Worm (Caenorhabditis elegans) whole organism, young adult: ENCODE data around the gene skpo-2.
A peak's percentile ranks its signal among the peaks of the same experiment; 100 is the strongest.

Experiments used
- B0019.2 ChIP-seq: fragments of 200-800 bp; sonication (Bioruptor generic); conservative IDR thresholded peaks from 2 replicates; pipeline ENCODE4 v1.3.6; 2022; ENCODE audit warnings: missing genetic modification reagents, missing genetic modification characterization, missing compliant biosample characterization
- F49E8.2 ChIP-seq: sonication (generic microtip); optimal IDR thresholded peaks from 3 replicates; lab custom pipeline; 2017; ENCODE audit warnings: missing genetic modification characterization, mild to moderate bottlenecking, missing compliant biosample characterization, antibody characterized with exemption, moderate library complexity; ENCODE audit not compliant: insufficient read depth
- T07F8.4 ChIP-seq: sonication (generic microtip); optimal IDR thresholded peaks from 2 replicates; lab custom pipeline; 2016; ENCODE audit warnings: mild to moderate bottlenecking, missing genetic modification characterization, moderate library complexity, missing compliant biosample characterization
- Y53G8AR.9 ChIP-seq: fragments of 200-800 bp; sonication (Bioruptor generic); conservative IDR thresholded peaks from 2 replicates; pipeline ENCODE4 v1.3.6; 2022; ENCODE audit warnings: missing genetic modification reagents, missing genetic modification characterization, missing compliant biosample characterization
- Y79H2A.3 ChIP-seq: fragments of 200-800 bp; sonication (Bioruptor generic); conservative IDR thresholded peaks from 2 replicates; pipeline ENCODE4 v1.3.6; 2022; ENCODE audit warnings: missing genetic modification reagents, missing genetic modification characterization, missing compliant biosample characterization
- akir-1 ChIP-seq: fragments of 200-800 bp; sonication (Bioruptor generic); optimal IDR thresholded peaks from 2 replicates; lab custom pipeline; 2018; ENCODE audit warnings: mild to moderate bottlenecking, missing genetic modification characterization, moderate library complexity, missing compliant biosample characterization
- athp-1 ChIP-seq: sonication (generic microtip); optimal IDR thresholded peaks from 2 replicates; lab custom pipeline; 2017; ENCODE audit warnings: mild to moderate bottlenecking, missing genetic modification characterization, missing compliant biosample characterization
- bed-1 ChIP-seq: fragments of 200-800 bp; sonication (Bioruptor generic); IDR thresholded peaks from 2 replicates; pipeline ENCODE4 v1.3.6; 2022; ENCODE audit warnings: missing genetic modification reagents, missing genetic modification characterization, missing compliant biosample characterization
- ccch-3 ChIP-seq: fragments of 200-800 bp; sonication (Bioruptor generic); optimal IDR thresholded peaks from 2 replicates; lab custom pipeline; 2018; ENCODE audit warnings: mild to moderate bottlenecking, missing genetic modification characterization, missing compliant biosample characterization
- cebp-1 ChIP-seq, 2 experiments: fragments of 200-800 bp in 1 of 2; sonication (Bioruptor generic) in 1 of 2; sonication (generic microtip) in 1 of 2; IDR thresholded peaks in 1 of 2; optimal IDR thresholded peaks in 1 of 2; 2 replicates each; pipeline versions ENCODE4 v1.3.6 to Lab custom; 2017 to 2022; ENCODE audit warnings: missing compliant biosample characterization in 2 of 2, missing genetic modification characterization in 2 of 2, mild to moderate bottlenecking in 1 of 2, missing genetic modification reagents in 1 of 2, moderate library complexity in 1 of 2
- ceh-100 ChIP-seq: fragments of 200-800 bp; sonication (Bioruptor generic); IDR thresholded peaks from 2 replicates; pipeline ENCODE4 v1.3.6; 2022; ENCODE audit warnings: missing genetic modification reagents, missing genetic modification characterization, missing compliant biosample characterization
- ceh-91 ChIP-seq: fragments of 200-800 bp; sonication (Bioruptor generic); IDR thresholded peaks from 2 replicates; pipeline ENCODE4 v1.3.6; 2022; ENCODE audit warnings: missing genetic modification reagents, missing genetic modification characterization, missing compliant biosample characterization
- dox-1 ChIP-seq: fragments of 200-800 bp; sonication (Bioruptor generic); IDR thresholded peaks from 2 replicates; pipeline ENCODE4 v1.3.6; 2022; ENCODE audit warnings: missing genetic modification reagents, missing genetic modification characterization, missing compliant biosample characterization
- dpff-1 ChIP-seq: sonication (generic microtip); optimal IDR thresholded peaks from 2 replicates; lab custom pipeline; 2017; ENCODE audit warnings: mild to moderate bottlenecking, missing genetic modification characterization, missing compliant biosample characterization
- hmg-1.2 ChIP-seq: fragments of 200-800 bp; sonication (Bioruptor generic); IDR thresholded peaks from 2 replicates; pipeline ENCODE4 v1.3.6; 2022; ENCODE audit warnings: missing genetic modification reagents, missing genetic modification characterization, missing compliant biosample characterization
- hsf-1 ChIP-seq: fragments of 200-800 bp; sonication (Bioruptor generic); IDR thresholded peaks from 2 replicates; pipeline ENCODE4 v1.3.6; 2022; ENCODE audit warnings: missing genetic modification reagents, missing genetic modification characterization, missing compliant biosample characterization
- lin-35 ChIP-seq, 3 experiments: fragments of 150-350 bp in 2 of 3; sonication (generic microtip) in 1 of 3; optimal IDR thresholded peaks; 2 replicates each; lab custom pipeline; 2014 to 2018; ENCODE audit warnings: missing biosample characterization in 3 of 3, missing genetic modification characterization in 3 of 3, missing genetic modification reagents in 3 of 3
- lin-54 ChIP-seq: fragments of 200-800 bp; sonication (Bioruptor generic); optimal IDR thresholded peaks from 2 replicates; lab custom pipeline; 2018; ENCODE audit warnings: mild to moderate bottlenecking, missing genetic modification characterization, missing compliant biosample characterization
- lir-1 ChIP-seq: fragments of 200-800 bp; sonication (Bioruptor generic); conservative IDR thresholded peaks from 2 replicates; pipeline ENCODE4 v1.3.6; 2022; ENCODE audit warnings: missing genetic modification reagents, missing genetic modification characterization, missing compliant biosample characterization
- madf-10 ChIP-seq: sonication (generic microtip); optimal IDR thresholded peaks from 2 replicates; lab custom pipeline; 2016; ENCODE audit warnings: mild to moderate bottlenecking, missing genetic modification characterization, missing compliant biosample characterization
- madf-6 ChIP-seq: fragments of 200-800 bp; sonication (Bioruptor generic); IDR thresholded peaks from 2 replicates; pipeline ENCODE4 v1.3.6; 2022; ENCODE audit warnings: missing genetic modification reagents, missing genetic modification characterization, missing compliant biosample characterization
- madf-8 ChIP-seq: fragments of 200-800 bp; sonication (Bioruptor generic); conservative IDR thresholded peaks from 2 replicates; pipeline ENCODE4 v1.3.6; 2022; ENCODE audit warnings: missing genetic modification reagents, missing genetic modification characterization, missing compliant biosample characterization
- mcd-1 ChIP-seq: fragments of 200-800 bp; sonication (Bioruptor generic); IDR thresholded peaks from 2 replicates; pipeline ENCODE4 v1.3.6; 2022; ENCODE audit warnings: missing genetic modification reagents, missing genetic modification characterization, missing compliant biosample characterization
- mes-4 ChIP-seq: sonication (generic microtip); optimal IDR thresholded peaks from 2 replicates; lab custom pipeline; 2016; ENCODE audit warnings: missing genotype, missing genetic modification characterization, missing compliant biosample characterization
- nfyb-1 ChIP-seq: fragments of 200-800 bp; sonication (Bioruptor generic); IDR thresholded peaks from 2 replicates; pipeline ENCODE4 v1.3.6; 2022; ENCODE audit warnings: missing genetic modification reagents, missing genetic modification characterization, missing compliant biosample characterization
- nhr-80 ChIP-seq: sonication (generic microtip); optimal IDR thresholded peaks from 2 replicates; lab custom pipeline; 2016; ENCODE audit warnings: missing genetic modification characterization, missing compliant biosample characterization
- sdz-38 ChIP-seq: sonication (generic microtip); optimal IDR thresholded peaks from 2 replicates; lab custom pipeline; 2016; ENCODE audit warnings: missing genotype, missing genetic modification characterization, missing compliant biosample characterization
- snpc-4 ChIP-seq, 5 experiments: fragments of 150-350 bp in 1 of 5; sonication (generic microtip) in 4 of 5; optimal IDR thresholded peaks; 2 replicates each; lab custom pipeline; 2014 to 2018; ENCODE audit warnings: missing genetic modification characterization in 5 of 5, missing biosample characterization in 3 of 5, antibody characterized with exemption in 2 of 5, mild to moderate bottlenecking in 2 of 5, missing compliant biosample characterization in 2 of 5, missing genotype in 2 of 5, moderate library complexity in 2 of 5, missing genetic modification reagents in 1 of 5
- sptf-2 ChIP-seq: fragments of 200-800 bp; sonication (Bioruptor generic); optimal IDR thresholded peaks from 2 replicates; lab custom pipeline; 2018; ENCODE audit warnings: mild to moderate bottlenecking, missing genetic modification characterization, missing compliant biosample characterization
- tbx-9 ChIP-seq: sonication (generic microtip); optimal IDR thresholded peaks from 2 replicates; lab custom pipeline; 2016; ENCODE audit warnings: borderline replicate concordance, missing genetic modification characterization, inconsistent platforms, missing compliant biosample characterization
- zfh-2 ChIP-seq: fragments of 200-800 bp; sonication (Bioruptor generic); conservative IDR thresholded peaks from 2 replicates; pipeline ENCODE4 v1.3.6; 2022; ENCODE audit warnings: missing genetic modification reagents, missing genetic modification characterization, missing compliant biosample characterization
- ztf-3 ChIP-seq: fragments of 200-800 bp; sonication (Bioruptor generic); optimal IDR thresholded peaks from 2 replicates; lab custom pipeline; 2018; ENCODE audit warnings: mild to moderate bottlenecking, missing genetic modification characterization, missing compliant biosample characterization

Gene skpo-2

ce11 chrII:3482231-3482630 is 45.9 kb upstream of the skpo-2 start, which contains the start of gene smu-2 (continued):
- TF ChIP-seq sptf-2 (GFP tag; lab: Kevin White, UChicago) (no peak), dpff-1 (tag; lab: Kevin White, UChicago) (no peak), tbx-9 (tag; lab: Kevin White, UChicago) (no peak), ztf-3 (no peak), mcd-1 (GFP tag; lab: Robert Waterston, UW) (peak; percentile 97), zfh-2 (no peak), madf-8 (GFP tag; lab: Robert Waterston, UW) (peak; percentile 39)
- TF ChIP-seq, all 124 proteins: peak for 24

DNA sequence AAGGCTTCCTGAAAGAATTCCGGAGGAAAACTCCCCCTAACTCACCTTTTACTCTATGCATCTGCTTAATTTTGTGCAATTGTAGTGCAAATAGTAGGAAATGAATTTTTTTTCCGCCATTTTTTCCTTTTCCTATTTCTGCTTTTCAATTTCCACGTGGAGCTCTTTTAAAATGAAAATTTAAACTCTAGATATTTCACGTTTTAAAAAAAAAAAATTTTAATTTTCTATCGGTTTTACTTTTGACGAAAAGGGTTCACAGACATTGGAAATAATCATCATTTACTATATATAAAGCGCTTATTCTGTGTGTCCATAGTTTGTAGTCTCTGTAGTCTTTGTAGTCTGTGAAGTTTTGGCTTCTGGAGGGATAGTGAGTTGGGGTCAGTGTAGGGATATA is 45.3 kb upstream of the skpo-2 start, which contains the start of gene Y49F6B.8:
TSS of gene Y49F6B.8 (minus strand) at position 101 of the 400 bp plus-strand sequence.
- no peak for TF ChIP-seq madf-8 (GFP tag; lab: Robert Waterston, UW)

DNA sequence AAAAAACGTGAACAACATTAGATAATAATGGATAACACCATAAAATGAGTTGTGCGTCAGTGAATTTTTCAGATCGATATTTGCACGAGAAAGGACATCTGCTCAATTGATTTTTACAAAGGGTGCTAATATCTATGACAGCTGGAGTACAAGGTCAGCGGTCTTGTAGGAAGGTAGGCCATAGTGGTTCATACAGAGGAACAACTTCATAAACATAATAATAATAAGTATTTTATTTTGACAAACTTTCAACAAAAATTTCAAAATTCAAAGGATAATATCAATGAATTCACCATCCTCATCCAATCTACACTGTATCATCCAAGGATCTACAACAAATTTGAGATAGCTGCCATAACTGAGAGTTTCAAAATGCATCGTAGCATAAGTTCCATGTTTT is 40.9 kb upstream of the skpo-2 start, which contains the start of gene fbxb-104:
TSS of gene fbxb-104 (minus strand) at position 101 of the 400 bp plus-strand sequence.
- TF ChIP-seq bed-1 (GFP tag; lab: Robert Waterston, UW): no peak
- TF ChIP-seq dpff-1 (tag; lab: Kevin White, UChicago): no peak
- TF ChIP-seq mes-4 (tag; lab: Kevin White, UChicago): no peak
- no peak for TF ChIP-seq dox-1 (GFP tag; lab: Robert Waterston, UW)
- TF ChIP-seq lin-35 (GFP tag; optimal IDR thresholded peaks at IDR 0.05; lab: Kevin White, UChicago): no peak
- TF ChIP-seq nhr-80 (tag; lab: Kevin White, UChicago): no peak
- TF ChIP-seq sdz-38 (tag; lab: Kevin White, UChicago): no peak
- no peak for TF ChIP-seq cebp-1 (GFP tag; IDR thresholded peaks at IDR 0.05; lab: Robert Waterston, UW)
- no peak for TF ChIP-seq cebp-1 (tag; optimal IDR thresholded peaks at IDR 0.05; lab: Kevin White, UChicago)
- TF ChIP-seq madf-6 (GFP tag; lab: Robert Waterston, UW): no peak
- no peak for TF ChIP-seq hmg-1.2 (GFP tag; lab: Robert Waterston, UW)

DNA sequence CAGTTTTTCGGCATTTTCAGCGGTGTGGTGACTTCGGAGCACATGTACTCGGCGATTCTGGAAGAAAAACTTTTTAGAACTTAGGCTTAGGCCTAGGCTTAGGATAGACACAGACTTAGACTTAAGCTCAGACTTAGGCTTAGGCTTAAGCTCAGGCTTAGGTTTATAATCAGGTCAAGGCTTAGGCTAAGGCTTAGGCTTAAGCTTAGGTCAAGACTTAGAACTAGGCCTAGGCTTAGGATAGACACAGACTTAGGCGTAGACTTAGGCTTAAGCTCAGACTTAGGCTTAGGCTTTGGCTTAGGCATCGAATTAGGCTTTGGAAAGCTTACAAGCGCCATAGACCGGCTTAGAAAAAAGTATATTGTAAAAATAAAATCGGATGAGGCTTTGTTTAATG is 40.2 kb upstream of the skpo-2 start:
- TF ChIP-seq zfh-2 (no peak), snpc-4 (GFP tag; optimal IDR thresholded peaks at IDR 0.05; lab: Kevin White, UChicago) (no peak), snpc-4 (tag; optimal IDR thresholded peaks at IDR 0.05; lab: Kevin White, UChicago) (no peak), Y79H2A.3 (GFP tag; lab: Robert Waterston, UW) (no peak), ceh-91 (GFP tag; lab: Robert Waterston, UW) (no peak), Y53G8AR.9 (GFP tag; lab: Robert Waterston, UW) (no peak), nfyb-1 (GFP tag; lab: Robert Waterston, UW) (no peak), ccch-3 (no peak), T07F8.4 (tag; lab: Kevin White, UChicago) (no peak), lir-1 (GFP tag; lab: Robert Waterston, UW) (no peak)

DNA sequence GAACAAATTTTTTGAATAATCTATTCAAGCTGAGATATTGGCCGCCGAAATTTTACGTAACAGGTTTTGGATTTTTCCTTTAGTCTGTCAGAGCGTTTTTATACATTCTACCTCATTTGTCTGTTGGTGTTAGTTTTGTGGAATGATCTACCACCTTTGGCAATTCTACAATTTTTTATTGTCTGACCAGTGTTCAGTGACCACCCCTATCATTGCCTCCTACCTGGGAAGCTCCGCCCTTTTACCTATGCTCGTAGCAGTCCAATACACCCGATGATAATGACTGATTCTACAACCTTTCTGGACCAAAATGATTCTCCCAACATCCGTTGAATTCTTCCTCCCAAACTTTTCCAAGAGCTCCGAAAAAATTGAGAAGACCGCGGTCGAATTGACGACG is 37.4 kb upstream of the skpo-2 start, which contains the start of gene sdz-32:
TSS of gene sdz-32 (plus strand) at position 301 of the 400 bp plus-strand sequence.
- TF ChIP-seq madf-10 (tag; lab: Kevin White, UChicago): no peak
- TF ChIP-seq ceh-100 (GFP tag; lab: Robert Waterston, UW): no peak
- TF ChIP-seq athp-1 (tag; lab: Kevin White, UChicago): no peak

DNA sequence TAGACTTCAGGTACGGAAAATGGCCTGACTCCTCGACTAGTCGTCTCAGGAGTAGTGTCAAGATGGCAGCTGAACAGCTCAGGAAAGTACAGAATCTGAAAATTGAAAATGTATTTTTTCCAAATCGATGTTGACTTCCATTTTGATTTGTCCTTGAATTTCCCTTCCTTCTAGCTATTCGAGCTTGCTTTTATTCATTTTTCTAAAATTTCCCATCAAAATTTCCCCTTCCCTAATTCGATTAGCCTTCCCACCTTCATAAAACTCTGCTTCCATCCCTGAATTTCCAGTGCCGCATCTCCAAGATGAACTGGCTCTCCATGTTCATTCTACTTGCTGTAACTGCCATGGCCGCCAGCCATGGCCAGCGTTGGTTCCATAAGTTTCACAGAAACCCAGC is 36.5 kb upstream of the skpo-2 start, which contains the start of gene Y49F6B.6:
TSS of gene Y49F6B.6 (plus strand) at position 301 of the 400 bp plus-strand sequence.
- TF ChIP-seq hsf-1 (GFP tag; lab: Robert Waterston, UW): no peak
- no peak for TF ChIP-seq akir-1 (GFP tag; lab: Kevin White, UChicago)
- TF ChIP-seq lin-54: no peak
- no peak for TF ChIP-seq F49E8.2 (tag; lab: Kevin White, UChicago)
- TF ChIP-seq B0019.2 (GFP tag; lab: Robert Waterston, UW): no peak
